Fruit fly (Drosophila melanogaster): Measurements from ENCODE around the gene NfI.

The NfI gene

DNA sequence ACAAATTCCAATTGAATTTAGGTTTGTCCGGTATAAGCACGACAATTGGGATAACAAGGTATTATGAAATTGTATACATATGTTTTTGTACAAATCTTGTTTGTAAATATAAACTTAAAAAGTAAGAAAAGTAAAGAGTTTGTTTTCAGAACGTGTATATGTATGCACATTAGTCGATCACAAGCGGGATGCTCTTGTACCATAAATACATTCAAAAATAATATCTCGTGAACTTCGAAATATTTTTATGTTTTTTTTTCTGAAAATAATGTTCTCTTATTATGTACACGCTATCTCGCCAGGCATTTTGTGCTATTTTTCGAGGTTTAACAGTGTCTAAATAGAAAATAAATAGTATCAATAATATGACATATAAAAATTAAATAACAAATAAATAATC, 21.5 kb downstream of the NfI start, which contains the start of gene RhoGAP102A:
RhoGAP102A (plus strand) TSS at position 301 of the 400 bp plus-strand sequence.
- TF ChIP-seq CG17806 (tag; optimal IDR thresholded peaks at IDR 0.05) (no peak), D1 (tag; optimal IDR thresholded peaks at IDR 0.05) (no peak), CG12605 (GFP tag; IDR thresholded peaks at IDR 0.05) (no peak), Snoo (tag; optimal IDR thresholded peaks at IDR 0.05) (no peak)

DNA sequence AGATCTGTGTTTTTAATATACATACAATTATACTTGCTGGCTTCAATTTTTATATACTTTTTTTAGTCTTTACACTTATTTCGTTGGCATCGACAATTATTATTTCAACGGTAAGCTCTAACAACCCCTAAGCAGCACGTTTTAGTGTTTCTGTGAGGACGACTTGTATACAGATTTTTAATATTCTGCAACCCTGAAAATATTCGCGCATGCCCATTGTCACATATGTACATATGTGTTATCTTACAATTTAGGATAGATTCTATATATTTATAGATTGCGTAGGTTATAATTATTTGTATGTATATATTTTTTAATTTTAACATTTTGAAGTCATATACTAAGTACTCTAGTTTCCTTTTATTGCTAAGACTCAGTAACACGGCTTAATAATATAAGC, 23.0 kb downstream of the NfI start, which contains the start of gene dpr7:
dpr7 (minus strand) TSS at position 154 of the 400 bp plus-strand sequence.
- TF ChIP-seq CG34367 (tag; optimal IDR thresholded peaks at IDR 0.05) = no peak
- no peak for TF ChIP-seq Pif1B (GFP tag; optimal IDR thresholded peaks at IDR 0.05)

DNA sequence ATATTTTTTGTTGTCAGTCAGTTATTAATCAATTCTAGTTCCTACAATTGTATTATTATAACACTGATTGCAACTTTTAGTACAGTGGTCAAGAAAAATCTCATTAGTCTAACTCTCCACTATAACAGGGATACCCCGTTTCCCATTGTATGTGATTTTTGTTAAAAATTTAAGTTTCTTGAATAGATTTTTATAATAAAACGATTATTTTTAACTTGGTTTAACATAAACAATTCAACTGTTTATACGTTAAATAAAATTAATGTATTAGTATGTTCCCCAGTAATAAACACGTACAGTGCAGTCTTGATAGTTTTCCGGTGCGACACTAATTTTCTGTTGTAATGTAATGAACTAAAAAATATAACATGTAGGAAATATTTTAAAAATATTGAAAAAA, 35.3 kb downstream of the NfI start:
- no peak for TF ChIP-seq Pif1A (GFP tag; optimal IDR thresholded peaks at IDR 0.05)
- no peak for TF ChIP-seq CG8301 (tag; optimal IDR thresholded peaks at IDR 0.05)
- no peak for TF ChIP-seq D1 (tag; optimal IDR thresholded peaks at IDR 0.05)
- TF ChIP-seq EcR (GFP tag; optimal IDR thresholded peaks at IDR 0.05) = no peak
- TF ChIP-seq CG15710 (tag; optimal IDR thresholded peaks at IDR 0.05) = no peak
- no peak for TF ChIP-seq CG32121 (GFP tag; IDR thresholded peaks at IDR 0.05)
- TF ChIP-seq CG34367 (tag; optimal IDR thresholded peaks at IDR 0.05) = no peak
- TF ChIP-seq gl (tag; optimal IDR thresholded peaks at IDR 0.05) = no peak
- no peak for TF ChIP-seq rn (GFP tag; IDR thresholded peaks at IDR 0.05)
- no peak for TF ChIP-seq Pif1B (GFP tag; optimal IDR thresholded peaks at IDR 0.05)
- no peak for TF ChIP-seq CG12605 (GFP tag; IDR thresholded peaks at IDR 0.05)
- TF ChIP-seq Ets98B (GFP tag; IDR thresholded peaks at IDR 0.05) = no peak

DNA sequence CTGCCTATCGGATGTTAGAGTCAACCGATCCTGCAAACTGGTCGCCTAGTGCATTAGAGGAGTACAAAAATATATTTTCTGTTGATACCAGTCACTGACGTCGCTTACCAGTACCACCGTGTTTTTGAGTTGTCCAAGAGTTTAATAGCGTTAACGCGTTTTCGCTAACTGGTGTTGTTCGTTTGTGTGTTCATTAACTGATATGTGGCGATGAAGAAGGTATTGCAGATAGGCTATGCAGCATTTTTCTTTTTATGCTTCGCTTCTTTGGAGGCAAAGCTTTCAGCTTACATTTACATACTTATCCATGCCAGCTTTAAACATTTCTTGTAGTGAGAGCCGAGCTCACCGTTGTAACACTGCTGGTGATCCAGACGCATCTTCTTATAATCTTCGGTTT, 37.8 kb downstream of the NfI start:
- TF ChIP-seq CG17806 (tag; optimal IDR thresholded peaks at IDR 0.05) (no peak), CG32121 (GFP tag; IDR thresholded peaks at IDR 0.05) (no peak), CG8301 (tag; optimal IDR thresholded peaks at IDR 0.05) (no peak), gl (tag; optimal IDR thresholded peaks at IDR 0.05) (no peak), Snoo (tag; optimal IDR thresholded peaks at IDR 0.05) (no peak), CG13204 (GFP tag; optimal IDR thresholded peaks at IDR 0.05) (no peak), CG4496 (GFP tag; IDR thresholded peaks at IDR 0.05) (no peak), CG8159 (tag; optimal IDR thresholded peaks at IDR 0.05) (no peak), CG10348 (GFP tag; IDR thresholded peaks at IDR 0.05) (no peak), Pif1B (GFP tag; optimal IDR thresholded peaks at IDR 0.05) (no peak), fd96Ca (GFP tag; IDR thresholded peaks at IDR 0.05) (no peak), CG9948 (tag; optimal IDR thresholded peaks at IDR 0.05) (no peak), CG12605 (GFP tag; IDR thresholded peaks at IDR 0.05) (no peak), CG15710 (tag; optimal IDR thresholded peaks at IDR 0.05) (no peak), Pif1A (GFP tag; optimal IDR thresholded peaks at IDR 0.05) (no peak), CG34367 (tag; optimal IDR thresholded peaks at IDR 0.05) (no peak), CG14655 (GFP tag; optimal IDR thresholded peaks at IDR 0.05) (no peak), rn (GFP tag; IDR thresholded peaks at IDR 0.05) (no peak)

DNA sequence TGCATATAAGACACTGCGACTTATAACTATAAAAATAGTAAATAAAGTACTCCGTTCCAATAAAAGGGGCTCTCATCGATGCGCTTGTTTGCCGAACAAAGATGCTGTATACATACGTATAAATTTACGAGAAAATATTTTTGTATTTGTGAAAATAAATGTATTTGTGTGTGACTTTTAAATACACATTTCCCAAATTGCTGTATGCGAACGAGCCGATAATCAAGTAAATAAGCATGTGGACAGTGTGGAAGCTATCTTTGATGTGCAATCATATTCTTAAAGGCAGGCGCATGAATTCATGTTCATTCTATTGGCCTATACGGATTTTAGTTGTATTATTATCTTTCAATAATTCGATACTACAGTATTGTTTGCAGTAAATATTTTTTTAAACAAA, 45.0 kb downstream of the NfI start:
- TF ChIP-seq CG8159 (tag; optimal IDR thresholded peaks at IDR 0.05) = no peak
- no peak for TF ChIP-seq CG10348 (GFP tag; IDR thresholded peaks at IDR 0.05)

DNA sequence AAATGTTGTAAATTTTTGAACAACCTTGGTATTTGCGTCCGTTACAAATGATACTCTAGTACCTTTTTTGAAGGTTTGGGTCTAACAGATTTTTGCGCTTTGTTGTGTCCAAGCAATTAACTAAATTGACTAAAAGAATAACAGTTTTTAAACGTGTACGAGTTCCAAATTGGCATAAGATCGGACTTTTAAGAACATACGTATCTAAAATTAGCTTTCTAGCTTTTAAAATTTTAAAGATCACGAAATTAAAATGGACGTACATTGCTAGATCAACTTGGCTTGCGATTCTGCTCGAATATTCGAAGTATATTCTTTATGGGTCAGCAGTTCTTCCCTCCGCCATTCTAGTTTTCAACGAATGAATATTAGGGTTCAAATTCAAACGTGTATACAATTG, 45.7 kb downstream of the NfI start, which contains the start of gene CG1674:
CG1674 (plus strand) TSS at position 301 of the 400 bp plus-strand sequence.
- TF ChIP-seq CG12605 (GFP tag; IDR thresholded peaks at IDR 0.05) (no peak), CG10348 (GFP tag; IDR thresholded peaks at IDR 0.05) (no peak), CG15710 (tag; optimal IDR thresholded peaks at IDR 0.05) (no peak), gl (tag; optimal IDR thresholded peaks at IDR 0.05) (no peak), CG9948 (tag; optimal IDR thresholded peaks at IDR 0.05) (no peak), Ets98B (GFP tag; IDR thresholded peaks at IDR 0.05) (no peak), CG32121 (GFP tag; IDR thresholded peaks at IDR 0.05) (no peak), Pif1B (GFP tag; optimal IDR thresholded peaks at IDR 0.05) (no peak), Snoo (tag; optimal IDR thresholded peaks at IDR 0.05) (no peak), Pif1A (GFP tag; optimal IDR thresholded peaks at IDR 0.05) (no peak), CG13204 (GFP tag; optimal IDR thresholded peaks at IDR 0.05) (no peak), EcR (GFP tag; optimal IDR thresholded peaks at IDR 0.05) (no peak), CG34367 (tag; optimal IDR thresholded peaks at IDR 0.05) (no peak), rn (GFP tag; IDR thresholded peaks at IDR 0.05) (no peak), fd96Ca (GFP tag; IDR thresholded peaks at IDR 0.05) (no peak), D1 (tag; optimal IDR thresholded peaks at IDR 0.05) (no peak), CG4496 (GFP tag; IDR thresholded peaks at IDR 0.05) (no peak), CG8301 (tag; optimal IDR thresholded peaks at IDR 0.05) (no peak), CG8159 (tag; optimal IDR thresholded peaks at IDR 0.05) (no peak), CG14655 (GFP tag; optimal IDR thresholded peaks at IDR 0.05) (no peak)

DNA sequence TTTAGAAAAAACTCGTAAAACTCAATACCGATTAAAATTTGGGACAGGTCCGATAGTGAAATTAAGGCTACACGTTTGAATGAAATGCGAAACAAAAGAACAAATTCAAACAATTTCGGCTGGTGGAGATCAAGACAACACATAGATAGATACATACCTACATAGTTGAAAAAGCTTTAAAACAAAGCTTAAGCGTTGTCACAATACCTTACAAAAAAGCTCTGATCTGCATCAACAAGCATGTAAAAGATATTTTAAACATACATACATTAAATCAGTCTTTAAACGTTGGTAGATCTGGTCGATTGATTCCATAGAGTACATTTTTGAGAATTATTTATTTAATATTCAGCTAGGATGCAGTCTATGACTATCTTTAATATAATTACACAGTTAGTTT, 48.5 kb downstream of the NfI start, which contains the start of the genes CG31999 and yellow-h:
CG31999 (minus strand) TSS at position 101 of the 400 bp plus-strand sequence.
yellow-h (plus strand) TSS at position 275 of the 400 bp plus-strand sequence.
- no peak for TF ChIP-seq Ets98B (GFP tag; IDR thresholded peaks at IDR 0.05)
- TF ChIP-seq Snoo (tag; optimal IDR thresholded peaks at IDR 0.05) = no peak
- no peak for TF ChIP-seq CG32121 (GFP tag; IDR thresholded peaks at IDR 0.05)
- TF ChIP-seq CG9948 (tag; optimal IDR thresholded peaks at IDR 0.05) = no peak
- TF ChIP-seq EcR (GFP tag; optimal IDR thresholded peaks at IDR 0.05) = no peak
- no peak for TF ChIP-seq CG8159 (tag; optimal IDR thresholded peaks at IDR 0.05)
- no peak for TF ChIP-seq D1 (tag; optimal IDR thresholded peaks at IDR 0.05)
- no peak for TF ChIP-seq Pif1B (GFP tag; optimal IDR thresholded peaks at IDR 0.05)
- TF ChIP-seq CG34367 (tag; optimal IDR thresholded peaks at IDR 0.05) = no peak
- no peak for TF ChIP-seq gl (tag; optimal IDR thresholded peaks at IDR 0.05)
- no peak for TF ChIP-seq CG14655 (GFP tag; optimal IDR thresholded peaks at IDR 0.05)
- no peak for TF ChIP-seq CG17806 (tag; optimal IDR thresholded peaks at IDR 0.05)
- no peak for TF ChIP-seq rn (GFP tag; IDR thresholded peaks at IDR 0.05)
- no peak for TF ChIP-seq CG15710 (tag; optimal IDR thresholded peaks at IDR 0.05)
- no peak for TF ChIP-seq CG4496 (GFP tag; IDR thresholded peaks at IDR 0.05)

Data from whole organism, pupa.